Worm (Caenorhabditis elegans): ENCODE results near the gene hum-4.

The hum-4 gene

ce11 chrX:11433488-11433887 lies at the start of gene hum-4:
TSS of gene hum-4 (minus strand) at chrX:11433588.
- no peak for TF ChIP-seq ref-1 (GFP tag; conservative IDR thresholded peaks at IDR 0.05)
- TF ChIP-seq T22C8.4 (GFP tag; IDR thresholded peaks at IDR 0.05), result no peak
- no peak for TF ChIP-seq ztf-23 (GFP tag; IDR thresholded peaks at IDR 0.05)
- no peak for TF ChIP-seq med-1 (GFP tag; optimal IDR thresholded peaks at IDR 0.05; ENCODE audit: insufficient read depth)
- no peak for TF ChIP-seq klf-2 (GFP tag; conservative IDR thresholded peaks at IDR 0.05)
- no peak for TF ChIP-seq tab-1 (GFP tag; IDR thresholded peaks at IDR 0.05)

ce11 chrX:11482637-11483036 lies 49.2 kb upstream of the hum-4 start:
- TF ChIP-seq ref-1 (GFP tag; conservative IDR thresholded peaks at IDR 0.05), result no peak
- no peak for TF ChIP-seq tab-1 (GFP tag; IDR thresholded peaks at IDR 0.05)
- TF ChIP-seq cog-1 (tag; optimal IDR thresholded peaks at IDR 0.05), result no peak
- no peak for TF ChIP-seq ztf-23 (GFP tag; IDR thresholded peaks at IDR 0.05)
- no peak for TF ChIP-seq med-1 (GFP tag; optimal IDR thresholded peaks at IDR 0.05; ENCODE audit: insufficient read depth)
- TF ChIP-seq ztf-29 (GFP tag; IDR thresholded peaks at IDR 0.05), result no peak
- no peak for TF ChIP-seq flt-1 (GFP tag; IDR thresholded peaks at IDR 0.05)
- TF ChIP-seq T22C8.4 (GFP tag; IDR thresholded peaks at IDR 0.05), result no peak
- TF ChIP-seq klf-2 (GFP tag; conservative IDR thresholded peaks at IDR 0.05), result no peak

- TF ChIP-seq flt-1 (GFP tag; IDR thresholded peaks at IDR 0.05) (no peak), T22C8.4 (GFP tag; IDR thresholded peaks at IDR 0.05) (no peak), ref-1 (GFP tag; conservative IDR thresholded peaks at IDR 0.05) (no peak), klf-2 (GFP tag; conservative IDR thresholded peaks at IDR 0.05) (no peak), med-1 (GFP tag; optimal IDR thresholded peaks at IDR 0.05; ENCODE audit: insufficient read depth) (no peak), cog-1 (tag; optimal IDR thresholded peaks at IDR 0.05) (no peak), ztf-23 (GFP tag; IDR thresholded peaks at IDR 0.05) (no peak), tab-1 (GFP tag; IDR thresholded peaks at IDR 0.05) (no peak), ztf-29 (GFP tag; IDR thresholded peaks at IDR 0.05) (no peak)
Observed at ce11 chrX:11482134-11482533, 48.7 kb upstream of the hum-4 start.

- TF ChIP-seq med-1 (GFP tag; optimal IDR thresholded peaks at IDR 0.05; ENCODE audit: insufficient read depth) (no peak), ref-1 (GFP tag; conservative IDR thresholded peaks at IDR 0.05) (no peak), tab-1 (GFP tag; IDR thresholded peaks at IDR 0.05) (no peak), T22C8.4 (GFP tag; IDR thresholded peaks at IDR 0.05) (no peak), ztf-23 (GFP tag; IDR thresholded peaks at IDR 0.05) (no peak), flt-1 (GFP tag; IDR thresholded peaks at IDR 0.05) (no peak)
Observed at ce11 chrX:11481825-11482093, 48.4 kb upstream of the hum-4 start.

- TF ChIP-seq tab-1 (GFP tag; IDR thresholded peaks at IDR 0.05), result no peak
- no peak for TF ChIP-seq klf-2 (GFP tag; conservative IDR thresholded peaks at IDR 0.05)
- no peak for TF ChIP-seq ztf-23 (GFP tag; IDR thresholded peaks at IDR 0.05)
- TF ChIP-seq ztf-29 (GFP tag; IDR thresholded peaks at IDR 0.05), result no peak
- no peak for TF ChIP-seq ref-1 (GFP tag; conservative IDR thresholded peaks at IDR 0.05)
- no peak for TF ChIP-seq T22C8.4 (GFP tag; IDR thresholded peaks at IDR 0.05)
- TF ChIP-seq flt-1 (GFP tag; IDR thresholded peaks at IDR 0.05), result no peak
- TF ChIP-seq cog-1 (tag; optimal IDR thresholded peaks at IDR 0.05), result no peak
- no peak for TF ChIP-seq med-1 (GFP tag; optimal IDR thresholded peaks at IDR 0.05; ENCODE audit: insufficient read depth)
Observed at ce11 chrX:11480990-11481824, 47.8 kb upstream of the hum-4 start.

- TF ChIP-seq ref-1 (GFP tag; conservative IDR thresholded peaks at IDR 0.05) (no peak), med-1 (GFP tag; optimal IDR thresholded peaks at IDR 0.05; ENCODE audit: insufficient read depth) (no peak), ztf-23 (GFP tag; IDR thresholded peaks at IDR 0.05) (no peak), cog-1 (tag; optimal IDR thresholded peaks at IDR 0.05) (no peak), klf-2 (GFP tag; conservative IDR thresholded peaks at IDR 0.05) (no peak), ztf-29 (GFP tag; IDR thresholded peaks at IDR 0.05) (no peak), tab-1 (GFP tag; IDR thresholded peaks at IDR 0.05) (no peak)
Observed at ce11 chrX:11480032-11480431, 46.6 kb upstream of the hum-4 start.

- TF ChIP-seq T22C8.4 (GFP tag; IDR thresholded peaks at IDR 0.05) (no peak), ztf-23 (GFP tag; IDR thresholded peaks at IDR 0.05) (no peak)
Observed at ce11 chrX:11479321-11479863, 46.0 kb upstream of the hum-4 start.

- TF ChIP-seq ztf-29 (GFP tag; IDR thresholded peaks at IDR 0.05), result no peak
- TF ChIP-seq med-1 (GFP tag; optimal IDR thresholded peaks at IDR 0.05; ENCODE audit: insufficient read depth), result no peak
- no peak for TF ChIP-seq klf-2 (GFP tag; conservative IDR thresholded peaks at IDR 0.05)
- TF ChIP-seq tab-1 (GFP tag; IDR thresholded peaks at IDR 0.05), result no peak
- TF ChIP-seq cog-1 (tag; optimal IDR thresholded peaks at IDR 0.05), result no peak
- TF ChIP-seq ztf-23 (GFP tag; IDR thresholded peaks at IDR 0.05), result no peak
- TF ChIP-seq T22C8.4 (GFP tag; IDR thresholded peaks at IDR 0.05), result no peak
- no peak for TF ChIP-seq ref-1 (GFP tag; conservative IDR thresholded peaks at IDR 0.05)
- no peak for TF ChIP-seq flt-1 (GFP tag; IDR thresholded peaks at IDR 0.05)
Observed at ce11 chrX:11478758-11479157, 45.4 kb upstream of the hum-4 start.

- TF ChIP-seq med-1 (GFP tag; optimal IDR thresholded peaks at IDR 0.05; ENCODE audit: insufficient read depth) (no peak), cog-1 (tag; optimal IDR thresholded peaks at IDR 0.05) (no peak), ztf-23 (GFP tag; IDR thresholded peaks at IDR 0.05) (no peak), ref-1 (GFP tag; conservative IDR thresholded peaks at IDR 0.05) (no peak), ztf-29 (GFP tag; IDR thresholded peaks at IDR 0.05) (no peak), klf-2 (GFP tag; conservative IDR thresholded peaks at IDR 0.05) (no peak), tab-1 (GFP tag; IDR thresholded peaks at IDR 0.05) (no peak), flt-1 (GFP tag; IDR thresholded peaks at IDR 0.05) (no peak), T22C8.4 (GFP tag; IDR thresholded peaks at IDR 0.05) (no peak)
Observed at ce11 chrX:11477748-11478147, 44.4 kb upstream of the hum-4 start.

ce11 chrX:11475780-11476179 lies 42.4 kb upstream of the hum-4 start:
- no peak for TF ChIP-seq med-1 (GFP tag; optimal IDR thresholded peaks at IDR 0.05; ENCODE audit: insufficient read depth)
- no peak for TF ChIP-seq cog-1 (tag; optimal IDR thresholded peaks at IDR 0.05)
- TF ChIP-seq klf-2 (GFP tag; conservative IDR thresholded peaks at IDR 0.05), result no peak
- TF ChIP-seq tab-1 (GFP tag; IDR thresholded peaks at IDR 0.05), result no peak
- no peak for TF ChIP-seq flt-1 (GFP tag; IDR thresholded peaks at IDR 0.05)
- TF ChIP-seq ztf-23 (GFP tag; IDR thresholded peaks at IDR 0.05), result no peak
- no peak for TF ChIP-seq ztf-29 (GFP tag; IDR thresholded peaks at IDR 0.05)
- TF ChIP-seq T22C8.4 (GFP tag; IDR thresholded peaks at IDR 0.05), result no peak
- no peak for TF ChIP-seq ref-1 (GFP tag; conservative IDR thresholded peaks at IDR 0.05)
